1 fruit fly cellular context compared by ENCODE assay signal in genomic region chr4:787389-787822, dm6.
A peak's percentile ranks its signal among the peaks of the same experiment; 100 is the strongest.
TF ChIP-seq lines count a peak whose summit lies in the region.

No protein-coding gene starts in this region.

TF ChIP-seq in whole organism, embryonic, 481 proteins besides CTCF, POLR2A, EP300 and RAD21 (continued from another document):
- TF ChIP-seq zen (tag; optimal IDR thresholded peaks at IDR 0.05; lab: Kevin White, UChicago) (peak; percentile 3), H2.0 (GFP tag; IDR thresholded peaks at IDR 0.05; lab: Robert Waterston, UW) (no peak), tio (GFP tag; optimal IDR thresholded peaks at IDR 0.05; lab: Kevin White, UChicago) (no peak), CG11723 (GFP tag; optimal IDR thresholded peaks at IDR 0.05; lab: Kevin White, UChicago) (peak; percentile 84), Dfd (GFP tag; optimal IDR thresholded peaks at IDR 0.05; lab: Kevin White, UChicago) (no peak), YL-1 (GFP tag; optimal IDR thresholded peaks at IDR 0.05; lab: Kevin White, UChicago) (peak; percentile 62), Deaf1 (tag; optimal IDR thresholded peaks at IDR 0.05; lab: Kevin White, UChicago) (no peak), dm (GFP tag; optimal IDR thresholded peaks at IDR 0.05; lab: Kevin White, UChicago) (no peak), CG31388 (GFP tag; optimal IDR thresholded peaks at IDR 0.05; lab: Kevin White, UChicago) (no peak), D19B (GFP tag; optimal IDR thresholded peaks at IDR 0.05; lab: Kevin White, UChicago) (no peak)
